Fruit fly (Drosophila melanogaster) whole organism, prepupa: ENCODE data around the gene CG7420.
A peak's percentile ranks its signal among the peaks of the same experiment; 100 is the strongest.

Experiments used
- CG10631 ChIP-seq: fragments of 200-800 bp; sonication (Bioruptor generic); optimal IDR thresholded peaks from 2 replicates; lab custom pipeline; 2016; ENCODE audit warnings: missing biosample characterization, missing genetic modification characterization
- CG10669 ChIP-seq: fragments of 200-800 bp; sonication (Bioruptor generic); optimal IDR thresholded peaks from 3 replicates; lab custom pipeline; 2018; ENCODE audit warnings: missing biosample characterization, mild to moderate bottlenecking, missing genetic modification characterization, moderate library complexity
- CG11294 ChIP-seq: fragments of 200-800 bp; sonication (Bioruptor generic); IDR thresholded peaks from 2 replicates; pipeline ENCODE4 v1.3.6; 2022; ENCODE audit warnings: missing biosample characterization, missing genetic modification characterization
- CG11762 ChIP-seq: fragments of 200-800 bp; sonication (Bioruptor generic); optimal IDR thresholded peaks from 3 replicates; lab custom pipeline; 2016; ENCODE audit warnings: missing biosample characterization, missing genetic modification characterization; ENCODE audit not compliant: insufficient read depth
- CG11902 ChIP-seq: fragments of 200-800 bp; sonication (Bioruptor generic); optimal IDR thresholded peaks from 3 replicates; lab custom pipeline; 2016; ENCODE audit warnings: missing biosample characterization, missing genetic modification characterization
- CG15336 ChIP-seq: fragments of 200-800 bp; sonication (Bioruptor generic); IDR thresholded peaks from 2 replicates; pipeline ENCODE4 v1.3.6; 2022; ENCODE audit warnings: missing biosample characterization, missing genetic modification characterization
- CG1621 ChIP-seq: fragments of 200-800 bp; sonication (Bioruptor generic); optimal IDR thresholded peaks from 3 replicates; lab custom pipeline; 2018; ENCODE audit warnings: missing biosample characterization, mild to moderate bottlenecking, missing genetic modification characterization
- CG16779 ChIP-seq: fragments of 200-800 bp; sonication (Bioruptor generic); optimal IDR thresholded peaks from 3 replicates; lab custom pipeline; 2017; ENCODE audit warnings: missing biosample characterization, mild to moderate bottlenecking, missing genetic modification characterization
- CG3032 ChIP-seq: fragments of 200-800 bp; optimal IDR thresholded peaks from 2 replicates; lab custom pipeline; 2019; ENCODE audit warnings: missing biosample characterization, mild to moderate bottlenecking, missing genetic modification characterization, moderate library complexity
- CG31627 ChIP-seq: fragments of 200-800 bp; sonication (Bioruptor generic); optimal IDR thresholded peaks from 3 replicates; lab custom pipeline; 2016; ENCODE audit warnings: missing biosample characterization, missing genetic modification characterization
- CG32006 ChIP-seq: fragments of 200-800 bp; sonication (Bioruptor generic); optimal IDR thresholded peaks from 3 replicates; lab custom pipeline; 2017; ENCODE audit warnings: missing biosample characterization, mild to moderate bottlenecking, missing genetic modification characterization
- CG34406 ChIP-seq: fragments of 200-800 bp; sonication (Bioruptor generic); optimal IDR thresholded peaks from 3 replicates; lab custom pipeline; 2016; ENCODE audit warnings: missing biosample characterization, missing genetic modification characterization
- CG3919 ChIP-seq: fragments of 200-800 bp; sonication (Bioruptor generic); optimal IDR thresholded peaks from 3 replicates; lab custom pipeline; 2016; ENCODE audit warnings: missing biosample characterization, missing genetic modification characterization
- CG4318 ChIP-seq: fragments of 200-800 bp; sonication (Bioruptor generic); optimal IDR thresholded peaks from 3 replicates; lab custom pipeline; 2017; ENCODE audit warnings: missing biosample characterization, mild to moderate bottlenecking, missing genetic modification characterization
- CG6163 ChIP-seq: fragments of 200-800 bp; sonication (Bioruptor generic); IDR thresholded peaks from 3 replicates; pipeline ENCODE4 v1.3.6; 2022; ENCODE audit warnings: missing biosample characterization, missing genetic modification characterization
- CG6276 ChIP-seq: fragments of 200-800 bp; sonication (Bioruptor generic); optimal IDR thresholded peaks from 2 replicates; lab custom pipeline; 2017; ENCODE audit warnings: missing biosample characterization, mild to moderate bottlenecking, missing genetic modification characterization
- CG6792 ChIP-seq: fragments of 200-800 bp; sonication (Bioruptor generic); optimal IDR thresholded peaks from 3 replicates; lab custom pipeline; 2016; ENCODE audit warnings: missing biosample characterization, missing genetic modification characterization
- CG6808 ChIP-seq: fragments of 200-800 bp; sonication (Bioruptor generic); optimal IDR thresholded peaks from 3 replicates; lab custom pipeline; 2017; ENCODE audit warnings: missing biosample characterization, missing genetic modification characterization, mild to moderate bottlenecking, moderate library complexity, missing genetic modification reagents
- CG6854 ChIP-seq: fragments of 200-800 bp; sonication (Bioruptor generic); optimal IDR thresholded peaks from 2 replicates; lab custom pipeline; 2017; ENCODE audit warnings: missing biosample characterization, mild to moderate bottlenecking, missing genetic modification characterization
- CG7368 ChIP-seq: fragments of 200-800 bp; sonication (Bioruptor generic); optimal IDR thresholded peaks from 3 replicates; lab custom pipeline; 2016; ENCODE audit warnings: missing biosample characterization, missing genetic modification characterization
- CG8319 ChIP-seq: fragments of 200-800 bp; sonication (Bioruptor generic); optimal IDR thresholded peaks from 3 replicates; lab custom pipeline; 2016; ENCODE audit warnings: missing biosample characterization, missing genetic modification characterization
- CG8632 ChIP-seq: fragments of 200-800 bp; sonication (Bioruptor generic); optimal IDR thresholded peaks from 3 replicates; lab custom pipeline; 2016; ENCODE audit warnings: missing biosample characterization, missing genetic modification characterization
- CG9139 ChIP-seq: fragments of 200-800 bp; sonication (Bioruptor generic); optimal IDR thresholded peaks from 3 replicates; lab custom pipeline; 2017; ENCODE audit warnings: missing biosample characterization, mild to moderate bottlenecking, missing genetic modification characterization
- Eip75B ChIP-seq: fragments of 200-800 bp; sonication (Bioruptor generic); optimal IDR thresholded peaks from 3 replicates; lab custom pipeline; 2016; ENCODE audit warnings: missing biosample characterization, missing genetic modification characterization
- Eip78C ChIP-seq: fragments of 200-800 bp; sonication (Bioruptor generic); peaks from one replicate; lab custom pipeline; 2016; ENCODE audit warnings: missing biosample characterization, missing genetic modification characterization
- Ets21C ChIP-seq: fragments of 200-800 bp; sonication (Bioruptor generic); optimal IDR thresholded peaks from 3 replicates; lab custom pipeline; 2016; ENCODE audit warnings: missing biosample characterization, missing genetic modification characterization
- Gug ChIP-seq: fragments of 200-800 bp; sonication (Bioruptor generic); IDR thresholded peaks from 2 replicates; pipeline ENCODE4 v1.3.6; 2022; ENCODE audit warnings: missing biosample characterization, missing genetic modification characterization
- Hr39 ChIP-seq: fragments of 200-800 bp; sonication (Bioruptor generic); optimal IDR thresholded peaks from 2 replicates; lab custom pipeline; 2016; ENCODE audit warnings: missing biosample characterization, missing genetic modification characterization
- Hr4 ChIP-seq: fragments of 200-800 bp; sonication (Bioruptor generic); optimal IDR thresholded peaks from 3 replicates; lab custom pipeline; 2016; ENCODE audit warnings: missing biosample characterization, missing genetic modification characterization
- Lpt ChIP-seq: fragments of 200-800 bp; sonication (Bioruptor generic); optimal IDR thresholded peaks from 3 replicates; lab custom pipeline; 2016; ENCODE audit warnings: missing biosample characterization, missing genetic modification characterization
- Met ChIP-seq: fragments of 200-800 bp; sonication (Bioruptor generic); optimal IDR thresholded peaks from 3 replicates; lab custom pipeline; 2016; ENCODE audit warnings: missing biosample characterization, missing genetic modification characterization
- OdsH ChIP-seq: fragments of 200-800 bp; sonication (Bioruptor generic); optimal IDR thresholded peaks from 3 replicates; lab custom pipeline; 2016; ENCODE audit warnings: missing biosample characterization, missing genetic modification characterization
- Smox ChIP-seq: fragments of 200-800 bp; sonication (Bioruptor generic); optimal IDR thresholded peaks from 3 replicates; lab custom pipeline; 2016; ENCODE audit warnings: missing biosample characterization, missing genetic modification characterization
- Sox102F ChIP-seq: fragments of 200-800 bp; sonication (Bioruptor generic); optimal IDR thresholded peaks from 2 replicates; lab custom pipeline; 2016; ENCODE audit warnings: missing biosample characterization, mild to moderate bottlenecking, missing genetic modification characterization
- Sox14 ChIP-seq: fragments of 200-800 bp; sonication (Bioruptor generic); optimal IDR thresholded peaks from 3 replicates; lab custom pipeline; 2016; ENCODE audit warnings: missing biosample characterization, missing genetic modification characterization
- achi ChIP-seq: fragments of 200-800 bp; sonication (Bioruptor generic); optimal IDR thresholded peaks from 3 replicates; lab custom pipeline; 2016; ENCODE audit warnings: missing biosample characterization, missing genetic modification characterization
- acj6 ChIP-seq: fragments of 200-800 bp; sonication (Bioruptor generic); optimal IDR thresholded peaks from 3 replicates; lab custom pipeline; 2016; ENCODE audit warnings: missing biosample characterization, missing genetic modification characterization
- cyc ChIP-seq: fragments of 200-800 bp; sonication (Bioruptor generic); optimal IDR thresholded peaks from 3 replicates; lab custom pipeline; 2016; ENCODE audit warnings: missing biosample characterization, missing genetic modification characterization
- dac ChIP-seq: fragments of 200-800 bp; sonication (Bioruptor generic); optimal IDR thresholded peaks from 2 replicates; lab custom pipeline; 2017; ENCODE audit warnings: missing biosample characterization, mild to moderate bottlenecking, missing genetic modification characterization
- eg ChIP-seq: fragments of 200-800 bp; sonication (Bioruptor generic); IDR thresholded peaks from 3 replicates; pipeline ENCODE4 v1.3.6; 2022; ENCODE audit warnings: missing biosample characterization, missing genetic modification characterization
- esn ChIP-seq: fragments of 200-800 bp; sonication (Bioruptor generic); optimal IDR thresholded peaks from 2 replicates; lab custom pipeline; 2016; ENCODE audit warnings: missing biosample characterization, mild to moderate bottlenecking, missing genetic modification characterization, moderate library complexity
- fd59A ChIP-seq: fragments of 200-800 bp; sonication (Bioruptor generic); optimal IDR thresholded peaks from 2 replicates; lab custom pipeline; 2017; ENCODE audit warnings: missing biosample characterization, mild to moderate bottlenecking, missing genetic modification characterization, missing genetic modification reagents
- fd85E ChIP-seq: fragments of 200-800 bp; sonication (Bioruptor generic); optimal IDR thresholded peaks from 3 replicates; lab custom pipeline; 2016; ENCODE audit warnings: missing biosample characterization, missing genetic modification characterization
- lz ChIP-seq: fragments of 200-800 bp; sonication (Bioruptor generic); optimal IDR thresholded peaks from 3 replicates; lab custom pipeline; 2016; ENCODE audit warnings: missing biosample characterization, missing genetic modification characterization
- pdm3 ChIP-seq: fragments of 200-800 bp; sonication (Bioruptor generic); optimal IDR thresholded peaks from 3 replicates; lab custom pipeline; 2016; ENCODE audit warnings: missing biosample characterization, missing genetic modification characterization
- salr ChIP-seq, 2 experiments: fragments of 200-800 bp; sonication (Bioruptor generic); optimal IDR thresholded peaks; 3 replicates each; lab custom pipeline; 2016 to 2018; ENCODE audit warnings: missing biosample characterization in 2 of 2, missing genetic modification characterization in 2 of 2, mild to moderate bottlenecking in 1 of 2
- spab ChIP-seq: fragments of 200-800 bp; sonication (Bioruptor generic); optimal IDR thresholded peaks from 2 replicates; lab custom pipeline; 2017; ENCODE audit warnings: missing biosample characterization, mild to moderate bottlenecking, missing genetic modification characterization, missing genetic modification reagents
- svp ChIP-seq: fragments of 200-800 bp; sonication (Bioruptor generic); peaks from one replicate; lab custom pipeline; 2016; ENCODE audit warnings: missing biosample characterization, missing genetic modification characterization

The CG7420 gene

dm6 chr2L:1491791-1492345 is 10.8 kb downstream of the CG7420 start, which contains the start of gene CG31928:
TSS of gene CG31928 (plus strand) at chr2L:1492295.
- no peak for TF ChIP-seq cyc
- peak; percentile 21 for TF ChIP-seq CG31627
- TF ChIP-seq Met: peak; percentile 4
- peak; percentile 2 for TF ChIP-seq Eip78C
- peak; percentile 7 for TF ChIP-seq lz

dm6 chr2L:1485975-1486665 is 16.6 kb downstream of the CG7420 start:
- TF ChIP-seq Sox14 (GFP tag; lab: Kevin White, UChicago) (peak; percentile 74), CG32006 (peak; percentile 71), CG6163 (GFP tag; lab: Robert Waterston, UW) (peak; percentile 80), svp (GFP tag; lab: Kevin White, UChicago) (peak; percentile 90), spab (peak; percentile 72), CG6808 (peak; percentile 75), CG1621 (tag; lab: Kevin White, UChicago) (peak; percentile 72), CG10631 (peak; percentile 81), Lpt (GFP tag; lab: Kevin White, UChicago) (peak; percentile 41), lz (peak; percentile 62), CG6792 (peak; percentile 64), Gug (GFP tag; lab: Robert Waterston, UW) (peak; percentile 85), Eip75B (GFP tag; lab: Kevin White, UChicago) (peak; percentile 68), OdsH (GFP tag; lab: Kevin White, UChicago) (peak; percentile 65), eg (GFP tag; lab: Robert Waterston, UW) (peak; percentile 62), CG8319 (peak; percentile 10), CG31627 (peak; percentile 62), esn (peak; percentile 74), CG3032 (tag; lab: Kevin White, UChicago) (peak; percentile 83), CG6854 (GFP tag; lab: Kevin White, UChicago) (no peak), CG11902 (GFP tag; lab: Kevin White, UChicago) (peak; percentile 59), CG15336 (peak; percentile 61), Eip78C (peak; percentile 93), CG11762 (GFP tag; lab: Kevin White, UChicago) (peak; percentile 64), Ets21C (GFP tag; lab: Kevin White, UChicago) (peak; percentile 26), CG8632 (GFP tag; lab: Kevin White, UChicago) (peak; percentile 32), Sox102F (GFP tag; lab: Kevin White, UChicago) (peak; percentile 70), Hr39 (GFP tag; lab: Kevin White, UChicago) (peak; percentile 56), fd59A (GFP tag; lab: Kevin White, UChicago) (peak; percentile 73), salr (GFP tag; optimal IDR thresholded peaks at IDR 0.05; lab: Kevin White, UChicago) (peak; percentile 65 to 73), cyc (peak; percentile 70), CG10669 (peak; percentile 83), acj6 (peak; percentile 63), Smox (GFP tag; lab: Kevin White, UChicago) (peak; percentile 56), CG34406 (GFP tag; lab: Kevin White, UChicago) (peak; percentile 29), CG4318 (GFP tag; lab: Kevin White, UChicago) (peak; percentile 15), CG9139 (GFP tag; lab: Kevin White, UChicago) (peak; percentile 60), Hr4 (GFP tag; lab: Kevin White, UChicago) (peak; percentile 79), CG7368 (GFP tag; lab: Kevin White, UChicago) (peak; percentile 81), fd85E (GFP tag; lab: Kevin White, UChicago) (no peak), CG16779 (peak; percentile 25), pdm3 (GFP tag; lab: Kevin White, UChicago) (peak; percentile 71), CG6276 (GFP tag; lab: Kevin White, UChicago) (peak; percentile 59), achi (peak; percentile 65), CG11294 (GFP tag; lab: Robert Waterston, UW) (peak; percentile 69), CG3919 (peak; percentile 69), dac (GFP tag; lab: Kevin White, UChicago) (peak; percentile 10)
